Worm (Caenorhabditis elegans) whole organism, late embryonic: ENCODE results near the gene his-39.

Experiments used
- C08G9.2 ChIP-seq: sonication (generic microtip); optimal IDR thresholded peaks from 2 replicates; lab custom pipeline; 2016; ENCODE audit warnings: mild to moderate bottlenecking, missing genetic modification characterization, moderate library complexity, missing compliant biosample characterization
- K09A11.1 ChIP-seq: sonication (generic microtip); optimal IDR thresholded peaks from 2 replicates; lab custom pipeline; 2017; ENCODE audit warnings: antibody characterized with exemption, mild to moderate bottlenecking, missing genetic modification characterization, missing compliant biosample characterization; ENCODE audit not compliant: insufficient read depth
- T23F11.4 ChIP-seq: fragments of 200-800 bp; sonication (Bioruptor generic); optimal IDR thresholded peaks from 2 replicates; lab custom pipeline; 2018; ENCODE audit warnings: mild to moderate bottlenecking, missing genetic modification characterization, missing compliant biosample characterization
- ahr-1 ChIP-seq: sonication (generic microtip); optimal IDR thresholded peaks from 2 replicates; lab custom pipeline; 2016; ENCODE audit warnings: missing genetic modification characterization, missing compliant biosample characterization
- ama-1 ChIP-seq: fragments of 150-350 bp; optimal IDR thresholded peaks from 2 replicates; lab custom pipeline; 2014
- ceh-14 ChIP-seq: sonication (generic microtip); optimal IDR thresholded peaks from 2 replicates; lab custom pipeline; 2016; ENCODE audit warnings: missing genotype, missing genetic modification characterization, missing compliant biosample characterization
- ceh-2 ChIP-seq: sonication (generic microtip); optimal IDR thresholded peaks from 2 replicates; lab custom pipeline; 2016; ENCODE audit warnings: missing genotype, missing genetic modification characterization, missing compliant biosample characterization
- ceh-22 ChIP-seq: sonication (generic microtip); optimal IDR thresholded peaks from 2 replicates; lab custom pipeline; 2017; ENCODE audit warnings: missing biosample characterization, missing genetic modification characterization
- ceh-24 ChIP-seq: sonication (generic microtip); optimal IDR thresholded peaks from 2 replicates; lab custom pipeline; 2016; ENCODE audit warnings: mild to moderate bottlenecking, missing genetic modification characterization, missing compliant biosample characterization
- ceh-30 ChIP-seq: fragments of 150-350 bp; optimal IDR thresholded peaks from 2 replicates; lab custom pipeline; 2014; ENCODE audit warnings: missing biosample characterization, missing genetic modification characterization
- ceh-45 ChIP-seq: fragments of 200-800 bp; sonication (Bioruptor generic); IDR thresholded peaks from 2 replicates; pipeline ENCODE4 v1.3.6; 2022; ENCODE audit warnings: missing genetic modification reagents, missing genetic modification characterization, missing compliant biosample characterization
- ceh-48 ChIP-seq: sonication (generic microtip); optimal IDR thresholded peaks from 2 replicates; lab custom pipeline; 2016; ENCODE audit warnings: missing genetic modification characterization, inconsistent platforms, missing compliant biosample characterization
- che-1 ChIP-seq: sonication (generic microtip); optimal IDR thresholded peaks from 2 replicates; lab custom pipeline; 2016; ENCODE audit warnings: mild to moderate bottlenecking, missing genetic modification characterization, missing compliant biosample characterization
- dmd-4 ChIP-seq: sonication (generic microtip); optimal IDR thresholded peaks from 2 replicates; lab custom pipeline; 2016; ENCODE audit warnings: borderline replicate concordance, missing genetic modification characterization, missing compliant biosample characterization
- elt-2 ChIP-seq: sonication (generic microtip); optimal IDR thresholded peaks from 2 replicates; lab custom pipeline; 2016; ENCODE audit warnings: missing genetic modification reagents, missing genetic modification characterization, missing compliant biosample characterization
- ets-4 ChIP-seq: sonication (generic microtip); optimal IDR thresholded peaks from 2 replicates; lab custom pipeline; 2016; ENCODE audit warnings: missing genetic modification characterization, missing compliant biosample characterization
- eyg-1 ChIP-seq: sonication (generic microtip); optimal IDR thresholded peaks from 2 replicates; lab custom pipeline; 2016; ENCODE audit warnings: missing genotype, missing genetic modification characterization, missing compliant biosample characterization
- fax-1 ChIP-seq: sonication (generic microtip); optimal IDR thresholded peaks from 2 replicates; lab custom pipeline; 2016; ENCODE audit warnings: missing genotype, missing genetic modification characterization, missing compliant biosample characterization
- gmeb-2 ChIP-seq: sonication (generic microtip); optimal IDR thresholded peaks from 2 replicates; lab custom pipeline; 2016; ENCODE audit warnings: missing genetic modification characterization, inconsistent platforms, missing compliant biosample characterization
- hlh-15 ChIP-seq: sonication (generic microtip); optimal IDR thresholded peaks from 2 replicates; lab custom pipeline; 2016; ENCODE audit warnings: missing genetic modification characterization, missing compliant biosample characterization
- hlh-30 ChIP-seq: sonication (generic microtip); optimal IDR thresholded peaks from 2 replicates; lab custom pipeline; 2017; ENCODE audit warnings: antibody characterized with exemption, missing genetic modification characterization, missing compliant biosample characterization; ENCODE audit not compliant: insufficient read depth
- hlh-8 ChIP-seq: sonication (generic microtip); optimal IDR thresholded peaks from 2 replicates; lab custom pipeline; 2016; ENCODE audit warnings: missing genotype, missing genetic modification characterization, missing compliant biosample characterization
- lim-6 ChIP-seq: sonication (generic microtip); optimal IDR thresholded peaks from 2 replicates; lab custom pipeline; 2016; ENCODE audit warnings: missing genetic modification characterization, missing compliant biosample characterization
- lin-11 ChIP-seq: fragments of 200-800 bp; sonication (Bioruptor generic); optimal IDR thresholded peaks from 2 replicates; lab custom pipeline; 2018; ENCODE audit warnings: mild to moderate bottlenecking, missing genetic modification characterization, missing compliant biosample characterization
- madf-2 ChIP-seq: sonication (generic microtip); optimal IDR thresholded peaks from 2 replicates; lab custom pipeline; 2017; ENCODE audit warnings: missing genetic modification characterization, missing compliant biosample characterization
- mec-3 ChIP-seq: sonication (generic microtip); optimal IDR thresholded peaks from 2 replicates; lab custom pipeline; 2016; ENCODE audit warnings: borderline replicate concordance, missing genetic modification characterization, missing compliant biosample characterization
- nfya-1 ChIP-seq: sonication (generic microtip); optimal IDR thresholded peaks from 2 replicates; lab custom pipeline; 2017; ENCODE audit warnings: missing genetic modification characterization, mild to moderate bottlenecking, missing compliant biosample characterization, antibody characterized with exemption, moderate library complexity
- nhr-11 ChIP-seq: fragments of 150-350 bp; optimal IDR thresholded peaks from 2 replicates; lab custom pipeline; 2014; ENCODE audit warnings: missing biosample characterization, missing genetic modification characterization
- npax-4 ChIP-seq: sonication (generic microtip); optimal IDR thresholded peaks from 2 replicates; lab custom pipeline; 2016; ENCODE audit warnings: missing genetic modification characterization, missing compliant biosample characterization
- pat-9 ChIP-seq: fragments of 200-800 bp; sonication (Bioruptor generic); optimal IDR thresholded peaks from 2 replicates; lab custom pipeline; 2018; ENCODE audit warnings: mild to moderate bottlenecking, missing genetic modification characterization, moderate library complexity, missing compliant biosample characterization
- pha-2 ChIP-seq: sonication (generic microtip); optimal IDR thresholded peaks from 2 replicates; lab custom pipeline; 2017; ENCODE audit warnings: mild to moderate bottlenecking, missing genetic modification characterization, missing compliant biosample characterization
- pros-1 ChIP-seq: fragments of 150-350 bp; optimal IDR thresholded peaks from 2 replicates; lab custom pipeline; 2014; ENCODE audit warnings: missing biosample characterization, missing genetic modification reagents, missing genetic modification characterization
- ref-2 ChIP-seq: sonication (generic microtip); optimal IDR thresholded peaks from 2 replicates; lab custom pipeline; 2016; ENCODE audit warnings: missing genetic modification characterization, missing compliant biosample characterization
- rnt-1 ChIP-seq: sonication (generic microtip); optimal IDR thresholded peaks from 2 replicates; lab custom pipeline; 2016; ENCODE audit warnings: missing genetic modification characterization, missing compliant biosample characterization
- sdc-2 ChIP-seq: sonication (generic microtip); optimal IDR thresholded peaks from 2 replicates; lab custom pipeline; 2016; ENCODE audit warnings: missing genotype, missing genetic modification characterization, missing compliant biosample characterization
- sox-4 ChIP-seq: sonication (generic microtip); optimal IDR thresholded peaks from 2 replicates; lab custom pipeline; 2017; ENCODE audit warnings: mild to moderate bottlenecking, missing genetic modification characterization, inconsistent platforms, missing compliant biosample characterization
- tbx-7 ChIP-seq: sonication (generic microtip); optimal IDR thresholded peaks from 2 replicates; lab custom pipeline; 2016; ENCODE audit warnings: missing genotype, missing genetic modification characterization, missing compliant biosample characterization
- ttx-3 ChIP-seq: sonication (generic microtip); optimal IDR thresholded peaks from 2 replicates; lab custom pipeline; 2016; ENCODE audit warnings: missing genetic modification reagents, missing genetic modification characterization, missing compliant biosample characterization
- unc-3 ChIP-seq, 2 experiments: fragments of 200-800 bp in 1 of 2; sonication (Bioruptor generic) in 1 of 2; sonication (generic microtip) in 1 of 2; conservative IDR thresholded peaks in 1 of 2; optimal IDR thresholded peaks in 1 of 2; 2 replicates each; pipeline versions ENCODE4 v1.3.6 to Lab custom; 2016 to 2022; ENCODE audit warnings: missing compliant biosample characterization in 2 of 2, missing genetic modification characterization in 2 of 2, missing genetic modification reagents in 1 of 2
- unc-42 ChIP-seq: sonication (generic microtip); optimal IDR thresholded peaks from 2 replicates; lab custom pipeline; 2016; ENCODE audit warnings: missing genotype, missing genetic modification characterization, missing compliant biosample characterization
- unc-55 ChIP-seq: sonication (generic microtip); optimal IDR thresholded peaks from 2 replicates; lab custom pipeline; 2017; ENCODE audit warnings: missing biosample characterization, missing genetic modification reagents, missing genetic modification characterization
- zip-5 ChIP-seq: sonication (generic microtip); optimal IDR thresholded peaks from 2 replicates; lab custom pipeline; 2016; ENCODE audit warnings: missing genetic modification characterization, missing compliant biosample characterization

his-39 gene

ce11 chrV:8536213-8536612 is at the start of gene his-39:
TSS of gene his-39 (plus strand) at chrV:8536513.
- no peak for TF ChIP-seq lim-6 (tag; lab: Kevin White, UChicago)
- TF ChIP-seq gmeb-2 (tag; lab: Kevin White, UChicago): no peak
- TF ChIP-seq fax-1 (tag; lab: Kevin White, UChicago): no peak
- TF ChIP-seq sox-4: no peak
- TF ChIP-seq zip-5 (tag; lab: Kevin White, UChicago): no peak
- no peak for TF ChIP-seq hlh-8 (tag; lab: Kevin White, UChicago)
- no peak for TF ChIP-seq mec-3 (tag; lab: Kevin White, UChicago)
- no peak for TF ChIP-seq nhr-11 (tag; lab: Kevin White, UChicago)
- no peak for TF ChIP-seq dmd-4 (tag; lab: Kevin White, UChicago)
- no peak for TF ChIP-seq ref-2 (tag; lab: Kevin White, UChicago)

ce11 chrV:8494260-8494939 is 41.9 kb upstream of the his-39 start, which contains the start of gene pxn-1:
TSS of gene pxn-1 (plus strand) at chrV:8494889.
- no peak for TF ChIP-seq ceh-48 (tag; lab: Kevin White, UChicago)
- no peak for TF ChIP-seq ceh-45
- TF ChIP-seq madf-2: no peak
- no peak for TF ChIP-seq T23F11.4
- TF ChIP-seq sdc-2: no peak
- no peak for TF ChIP-seq ceh-30
- TF ChIP-seq, all 69 proteins: peak for 0

- TF ChIP-seq nhr-11 (tag; lab: Kevin White, UChicago) (no peak), tbx-7 (tag; lab: Kevin White, UChicago) (no peak), hlh-15 (tag; lab: Kevin White, UChicago) (no peak), pros-1 (tag; lab: Kevin White, UChicago) (no peak), lin-11 (no peak), lim-6 (tag; lab: Kevin White, UChicago) (no peak), ceh-2 (tag; lab: Kevin White, UChicago) (no peak), ama-1 (lab: Kevin White, UChicago) (no peak), fax-1 (tag; lab: Kevin White, UChicago) (no peak), mec-3 (tag; lab: Kevin White, UChicago) (no peak), unc-55 (GFP tag; lab: Kevin White, UChicago) (no peak), ttx-3 (tag; lab: Kevin White, UChicago) (no peak), ceh-22 (tag; lab: Kevin White, UChicago) (no peak), K09A11.1 (tag; lab: Kevin White, UChicago) (no peak), unc-3 (GFP tag; conservative IDR thresholded peaks at IDR 0.05; lab: Robert Waterston, UW) (no peak), unc-3 (tag; optimal IDR thresholded peaks at IDR 0.05; lab: Kevin White, UChicago) (no peak), pat-9 (tag; lab: Kevin White, UChicago) (no peak), elt-2 (tag; lab: Kevin White, UChicago) (no peak), che-1 (tag; lab: Kevin White, UChicago) (no peak)
Observed at ce11 chrV:8495106-8495505, 41.2 kb upstream of the his-39 start.

DNA sequence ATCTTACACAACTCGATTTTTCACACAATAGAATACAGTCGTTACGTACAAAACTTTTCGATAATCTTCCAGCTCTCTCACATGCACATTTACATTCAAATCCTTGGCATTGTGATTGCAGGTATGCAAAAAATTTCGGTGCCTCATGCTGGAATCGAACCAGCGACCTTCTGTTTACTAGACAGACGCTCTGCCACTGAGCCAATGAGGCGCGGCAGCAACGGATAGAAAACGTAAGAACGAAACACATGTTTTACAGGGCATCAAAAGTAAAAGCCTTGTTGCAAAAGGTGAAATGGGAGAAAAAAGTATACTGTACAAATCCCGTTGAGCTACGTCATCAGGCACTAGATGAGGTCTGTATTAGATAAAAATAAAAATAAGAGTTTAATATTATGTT is 40.3 kb upstream of the his-39 start:
- TF ChIP-seq tbx-7 (tag; lab: Kevin White, UChicago) (no peak), unc-42 (no peak), hlh-30 (tag; lab: Kevin White, UChicago) (no peak), ahr-1 (tag; lab: Kevin White, UChicago) (no peak), eyg-1 (tag; lab: Kevin White, UChicago) (no peak), ets-4 (no peak), lim-6 (tag; lab: Kevin White, UChicago) (no peak), ceh-14 (no peak), nfya-1 (tag; lab: Kevin White, UChicago) (no peak), npax-4 (tag; lab: Kevin White, UChicago) (no peak), rnt-1 (tag; lab: Kevin White, UChicago) (no peak), ceh-24 (tag; lab: Kevin White, UChicago) (no peak), pha-2 (tag; lab: Kevin White, UChicago) (no peak), C08G9.2 (tag; lab: Kevin White, UChicago) (no peak), hlh-8 (tag; lab: Kevin White, UChicago) (no peak), madf-2 (no peak)
